Fruit fly (Drosophila melanogaster): ENCODE data around the gene mnd.

Gene mnd

DNA sequence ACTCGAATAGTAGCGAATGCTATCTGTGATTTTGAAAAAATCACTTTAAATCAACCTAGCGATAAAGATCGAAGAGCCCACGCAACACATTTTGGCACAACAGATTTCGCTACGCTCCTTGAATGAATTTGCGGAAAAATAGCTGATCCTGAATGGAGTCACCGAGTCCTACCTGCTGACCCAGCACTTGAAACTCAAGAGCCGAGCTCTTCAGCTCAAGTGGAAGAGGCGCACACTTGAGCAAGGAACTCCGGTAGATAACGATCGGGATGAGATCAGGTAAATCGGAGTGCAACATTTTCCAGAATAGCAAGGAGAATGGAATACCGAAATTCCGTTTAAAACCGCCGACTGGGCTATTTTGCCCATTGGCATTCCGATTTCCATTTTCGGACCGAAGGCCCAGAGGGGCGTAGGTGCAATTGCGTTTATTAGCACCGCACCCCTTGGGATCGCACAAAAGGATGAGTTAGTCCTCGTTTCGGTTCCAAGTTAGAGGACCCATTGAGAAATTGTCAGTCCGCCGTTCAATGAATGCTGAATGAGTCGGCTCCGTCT is 55.5 kb downstream of the mnd start:
- no peak for TF ChIP-seq Dif (GFP tag; optimal IDR thresholded peaks at IDR 0.05; ENCODE audit: partially characterized antibody)
- TF ChIP-seq Sp1 (GFP tag; optimal IDR thresholded peaks at IDR 0.05) = no peak
- TF ChIP-seq CrebA (GFP tag; optimal IDR thresholded peaks at IDR 0.05; ENCODE audit: borderline replicate concordance) = no peak
- TF ChIP-seq fru (GFP tag; optimal IDR thresholded peaks at IDR 0.05) = no peak
- no peak for TF ChIP-seq h (GFP tag; optimal IDR thresholded peaks at IDR 0.05)
- no peak for TF ChIP-seq brk (GFP tag; optimal IDR thresholded peaks at IDR 0.05)
- no peak for TF ChIP-seq dl (GFP tag; optimal IDR thresholded peaks at IDR 0.05; ENCODE audit: insufficient read depth in 1 of 2, partially characterized antibody in 2 of 2)
- TF ChIP-seq OdsH (GFP tag; optimal IDR thresholded peaks at IDR 0.05) = no peak
- no peak for TF ChIP-seq dsf (GFP tag; optimal IDR thresholded peaks at IDR 0.05; ENCODE audit: borderline replicate concordance)
- no peak for TF ChIP-seq Abd-B (GFP tag; optimal IDR thresholded peaks at IDR 0.05)
- TF ChIP-seq sv (GFP tag; optimal IDR thresholded peaks at IDR 0.05) = no peak
- no peak for TF ChIP-seq HLH106 (tag; optimal IDR thresholded peaks at IDR 0.05)
- no peak for TF ChIP-seq jim (GFP tag; optimal IDR thresholded peaks at IDR 0.05)
- TF ChIP-seq br (GFP tag; optimal IDR thresholded peaks at IDR 0.05) = no peak
